Worm (Caenorhabditis elegans) whole organism, L4 larva: Measurements from ENCODE around the gene Y45F3A.4.
A peak's percentile ranks its signal among the peaks of the same experiment; 100 is the strongest.

Experiments
- daf-12 ChIP-seq: fragments of 150-350 bp; optimal IDR thresholded peaks from 2 replicates; lab custom pipeline; 2014; ENCODE audit warnings: missing biosample characterization, missing genetic modification reagents, missing genetic modification characterization
- egl-43 ChIP-seq: fragments of 200-800 bp; sonication (Bioruptor generic); IDR thresholded peaks from 2 replicates; pipeline ENCODE4 v1.3.6; 2022; ENCODE audit warnings: missing genetic modification reagents, missing genetic modification characterization, missing compliant biosample characterization
- lin-13 ChIP-seq: fragments of 150-350 bp; optimal IDR thresholded peaks from 2 replicates; lab custom pipeline; 2014; ENCODE audit warnings: missing biosample characterization, missing genetic modification reagents, missing genetic modification characterization
- nhr-77 ChIP-seq: fragments of 150-350 bp; optimal IDR thresholded peaks from 2 replicates; lab custom pipeline; 2014; ENCODE audit warnings: missing biosample characterization, missing genetic modification characterization
- pha-4 ChIP-seq, 2 experiments: fragments of 150-350 bp in 1 of 2; fragments of 200-800 bp in 1 of 2; sonication (Bioruptor generic) in 1 of 2; IDR thresholded peaks in 1 of 2; optimal IDR thresholded peaks in 1 of 2; 2 replicates each; pipeline versions ENCODE4 v1.3.6 to Lab custom; 2014 to 2022; ENCODE audit warnings: missing genetic modification characterization in 2 of 2, missing genetic modification reagents in 2 of 2, missing biosample characterization in 1 of 2, missing compliant biosample characterization in 1 of 2
- skn-1 ChIP-seq: fragments of 150-350 bp; optimal IDR thresholded peaks from 2 replicates; lab custom pipeline; 2014; ENCODE audit warnings: missing biosample characterization, missing genetic modification characterization
- zag-1 ChIP-seq: fragments of 150-350 bp; optimal IDR thresholded peaks from 2 replicates; lab custom pipeline; 2014; ENCODE audit warnings: missing biosample characterization, missing genetic modification characterization

ce11 chrIII:10534191-10534590 lies 41.0 kb downstream of the Y45F3A.4 start:
- TF ChIP-seq nhr-77 (peak; percentile 28), zag-1 (tag; lab: Kevin White, UChicago) (no peak), pha-4 (GFP tag; IDR thresholded peaks at IDR 0.05; lab: Robert Waterston, UW) (0 out of 2 replicates have a peak, but pooled peaks have one; percentile 46), pha-4 (tag; optimal IDR thresholded peaks at IDR 0.05; lab: Kevin White, UChicago) (no peak), egl-43 (GFP tag; lab: Robert Waterston, UW) (no peak), skn-1 (tag; lab: Kevin White, UChicago) (no peak), daf-12 (tag; lab: Kevin White, UChicago) (no peak), lin-13 (GFP tag; lab: Kevin White, UChicago) (peak; percentile 34)
